Worm (Caenorhabditis elegans) whole organism, L3 larva: ENCODE data around the gene F46F5.14.

ENCODE experiments used
- R02D3.7 ChIP-seq: fragments of 150-350 bp; optimal IDR thresholded peaks from 2 replicates; lab custom pipeline; 2014; ENCODE audit warnings: missing biosample characterization, missing genetic modification characterization
- ZK546.5 ChIP-seq: sonication (generic microtip); optimal IDR thresholded peaks from 2 replicates; lab custom pipeline; 2017; ENCODE audit warnings: missing biosample characterization, missing genetic modification characterization
- ama-1 ChIP-seq: fragments of 150-350 bp; optimal IDR thresholded peaks from 2 replicates; lab custom pipeline; 2018
- ceh-16 ChIP-seq: sonication (generic microtip); optimal IDR thresholded peaks from 2 replicates; lab custom pipeline; 2017; ENCODE audit warnings: missing biosample characterization, missing genetic modification characterization
- ceh-28 ChIP-seq: fragments of 150-350 bp; optimal IDR thresholded peaks from 2 replicates; lab custom pipeline; 2014; ENCODE audit warnings: missing biosample characterization, missing genetic modification reagents, missing genetic modification characterization
- ceh-82 ChIP-seq: fragments of 150-350 bp; optimal IDR thresholded peaks from 2 replicates; lab custom pipeline; 2014; ENCODE audit warnings: missing biosample characterization, missing genetic modification characterization
- ceh-9 ChIP-seq: sonication (generic microtip); optimal IDR thresholded peaks from 2 replicates; lab custom pipeline; 2018; ENCODE audit warnings: missing biosample characterization, missing genetic modification characterization
- egl-27 ChIP-seq: sonication (generic microtip); optimal IDR thresholded peaks from 4 replicates; lab custom pipeline; 2017; ENCODE audit warnings: missing biosample characterization, missing genetic modification reagents, missing genetic modification characterization
- elt-2 ChIP-seq: sonication (generic microtip); optimal IDR thresholded peaks from 2 replicates; lab custom pipeline; 2016; ENCODE audit warnings: missing genetic modification reagents, mild to moderate bottlenecking, missing genetic modification characterization, missing compliant biosample characterization
- elt-3 ChIP-seq, 3 experiments: fragments of 150-350 bp in 1 of 3; sonication (generic microtip) in 2 of 3; optimal IDR thresholded peaks; 2 replicates in 2 of 3; 4 replicates in 1 of 3; lab custom pipeline; 2014 to 2017; ENCODE audit warnings: missing biosample characterization in 3 of 3, missing genetic modification characterization in 3 of 3
- fkh-10 ChIP-seq: sonication (generic microtip); optimal IDR thresholded peaks from 2 replicates; lab custom pipeline; 2017; ENCODE audit warnings: missing biosample characterization, missing genetic modification reagents, missing genetic modification characterization
- fos-1 ChIP-seq: fragments of 150-350 bp; optimal IDR thresholded peaks from 2 replicates; lab custom pipeline; 2014; ENCODE audit warnings: missing biosample characterization, missing genetic modification characterization
- hmg-11 ChIP-seq: sonication (generic microtip); optimal IDR thresholded peaks from 2 replicates; lab custom pipeline; 2016; ENCODE audit warnings: missing genetic modification characterization, missing compliant biosample characterization
- jun-1 ChIP-seq: fragments of 150-350 bp; optimal IDR thresholded peaks from 2 replicates; lab custom pipeline; 2014; ENCODE audit warnings: missing biosample characterization, missing genetic modification reagents, missing genetic modification characterization
- lin-15B ChIP-seq: fragments of 150-350 bp; optimal IDR thresholded peaks from 2 replicates; lab custom pipeline; 2014; ENCODE audit warnings: missing biosample characterization, missing genetic modification characterization
- lin-39 ChIP-seq: fragments of 150-350 bp; optimal IDR thresholded peaks from 2 replicates; lab custom pipeline; 2018; ENCODE audit warnings: missing biosample characterization, missing genetic modification reagents, missing genetic modification characterization
- lsy-12 ChIP-seq: sonication (generic microtip); optimal IDR thresholded peaks from 2 replicates; lab custom pipeline; 2016; ENCODE audit warnings: mild to moderate bottlenecking, missing genetic modification characterization, missing compliant biosample characterization
- mdl-1 ChIP-seq: fragments of 150-350 bp; optimal IDR thresholded peaks from 2 replicates; lab custom pipeline; 2014; ENCODE audit warnings: missing biosample characterization, missing genetic modification characterization
- mml-1 ChIP-seq: fragments of 150-350 bp; sonication (generic microtip); optimal IDR thresholded peaks from 3 replicates; lab custom pipeline; 2014; ENCODE audit warnings: missing biosample characterization, missing genetic modification characterization
- nfya-1 ChIP-seq: sonication (generic microtip); optimal IDR thresholded peaks from 2 replicates; lab custom pipeline; 2017; ENCODE audit warnings: missing genetic modification characterization, mild to moderate bottlenecking, missing compliant biosample characterization, antibody characterized with exemption, moderate library complexity; ENCODE audit not compliant: insufficient read depth
- nhr-11 ChIP-seq: fragments of 150-350 bp; optimal IDR thresholded peaks from 2 replicates; lab custom pipeline; 2014; ENCODE audit warnings: missing biosample characterization, missing genetic modification characterization
- nhr-12 ChIP-seq: fragments of 150-350 bp; optimal IDR thresholded peaks from 2 replicates; lab custom pipeline; 2014; ENCODE audit warnings: missing biosample characterization, missing genetic modification characterization
- nhr-23 ChIP-seq: fragments of 150-350 bp; optimal IDR thresholded peaks from 2 replicates; lab custom pipeline; 2014; ENCODE audit warnings: missing biosample characterization, missing genetic modification reagents, missing genetic modification characterization
- nhr-237 ChIP-seq: fragments of 150-350 bp; optimal IDR thresholded peaks from 2 replicates; lab custom pipeline; 2014; ENCODE audit warnings: missing biosample characterization, missing genetic modification characterization
- nhr-28 ChIP-seq: fragments of 150-350 bp; optimal IDR thresholded peaks from 2 replicates; lab custom pipeline; 2014; ENCODE audit warnings: missing biosample characterization, missing genetic modification characterization
- nhr-43 ChIP-seq: sonication (generic microtip); optimal IDR thresholded peaks from 2 replicates; lab custom pipeline; 2016; ENCODE audit warnings: mild to moderate bottlenecking, missing genetic modification characterization, missing compliant biosample characterization; ENCODE audit not compliant: poor library complexity, severe bottlenecking
- nhr-67 ChIP-seq: fragments of 150-350 bp; optimal IDR thresholded peaks from 2 replicates; lab custom pipeline; 2014; ENCODE audit warnings: missing biosample characterization, missing genetic modification characterization
- nhr-77 ChIP-seq: fragments of 150-350 bp; optimal IDR thresholded peaks from 2 replicates; lab custom pipeline; 2014; ENCODE audit warnings: missing biosample characterization, missing genetic modification characterization
- pha-4 ChIP-seq: fragments of 150-350 bp; optimal IDR thresholded peaks from 2 replicates; lab custom pipeline; 2014; ENCODE audit warnings: missing biosample characterization, missing genetic modification reagents, missing genetic modification characterization
- sea-2 ChIP-seq: fragments of 150-350 bp; sonication (generic microtip); optimal IDR thresholded peaks from 4 replicates; lab custom pipeline; 2014; ENCODE audit warnings: missing biosample characterization, missing genetic modification reagents, missing genetic modification characterization
- unc-39 ChIP-seq: sonication (generic microtip); optimal IDR thresholded peaks from 4 replicates; lab custom pipeline; 2017; ENCODE audit warnings: missing biosample characterization, missing genetic modification characterization
- unc-62 ChIP-seq: fragments of 150-350 bp; sonication (generic microtip); optimal IDR thresholded peaks from 4 replicates; lab custom pipeline; 2014; ENCODE audit warnings: missing biosample characterization, missing genetic modification reagents, missing genetic modification characterization
- zag-1 ChIP-seq: fragments of 150-350 bp; optimal IDR thresholded peaks from 2 replicates; lab custom pipeline; 2014; ENCODE audit warnings: missing biosample characterization, missing genetic modification characterization
- ztf-11 ChIP-seq: fragments of 150-350 bp; optimal IDR thresholded peaks from 2 replicates; lab custom pipeline; 2014; ENCODE audit warnings: missing biosample characterization, missing genetic modification characterization
- ztf-4 ChIP-seq: fragments of 150-350 bp; optimal IDR thresholded peaks from 2 replicates; lab custom pipeline; 2014; ENCODE audit warnings: missing biosample characterization, missing genetic modification characterization

The F46F5.14 gene

DNA sequence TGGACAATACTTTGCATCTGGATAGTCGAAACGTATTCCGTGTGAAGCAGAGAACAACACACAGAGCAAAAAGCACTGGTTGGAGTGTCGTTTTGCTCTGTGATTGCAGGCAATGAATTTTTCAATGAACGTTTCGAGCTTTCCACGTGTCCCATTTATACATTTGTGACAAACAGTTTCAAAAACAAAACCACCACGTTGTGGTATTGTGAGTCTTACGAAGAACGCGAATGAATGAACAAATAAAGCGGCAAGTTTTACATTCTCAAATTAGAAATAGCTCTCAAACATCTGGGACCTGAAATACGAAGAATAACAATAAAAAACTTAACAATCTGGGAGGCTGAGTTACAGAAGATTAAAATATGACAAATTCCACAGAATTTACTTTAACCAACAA is 8.0 kb upstream of the F46F5.14 start, which contains the start of gene F46F5.1:
Gene F46F5.1 (minus strand): TSS at position 101 of the 400 bp plus-strand sequence.
- TF ChIP-seq nhr-11 (tag; lab: Kevin White, UChicago) = no peak
- TF ChIP-seq ceh-82 = no peak
- TF ChIP-seq ZK546.5 (tag; lab: Kevin White, UChicago) = no peak
- no peak for TF ChIP-seq lin-39 (tag; lab: Kevin White, UChicago)
- TF ChIP-seq lsy-12 (tag; lab: Kevin White, UChicago) = no peak
- TF ChIP-seq nhr-43 = no peak
- TF ChIP-seq ztf-4 (tag; lab: Kevin White, UChicago) = no peak
- TF ChIP-seq, all 47 proteins: peak for 0

DNA sequence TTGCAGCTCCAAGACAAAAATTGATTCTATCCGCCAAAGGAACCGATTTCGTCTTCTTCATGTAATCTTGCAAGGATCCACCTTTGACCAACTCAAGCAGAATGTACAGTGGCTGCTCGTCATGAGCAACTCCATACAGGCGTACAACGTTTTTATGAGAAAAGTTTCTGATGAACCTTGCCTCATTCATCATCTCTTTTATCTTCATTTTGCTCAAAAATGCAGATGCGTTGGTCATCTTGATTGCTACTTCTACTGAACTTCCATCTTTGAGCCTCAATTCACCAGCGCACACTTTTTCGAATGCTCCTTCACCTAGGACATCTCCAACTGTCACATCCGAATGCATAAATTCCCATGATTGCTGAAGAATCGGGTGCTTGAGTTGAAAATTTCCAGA is 2.9 kb upstream of the F46F5.14 start:
- no peak for TF ChIP-seq ceh-28 (tag; lab: Kevin White, UChicago)
- TF ChIP-seq lin-15B (tag; lab: Kevin White, UChicago) = no peak
- TF ChIP-seq lsy-12 (tag; lab: Kevin White, UChicago) = no peak
- TF ChIP-seq ztf-4 (tag; lab: Kevin White, UChicago) = no peak
- TF ChIP-seq ztf-11 (tag; lab: Kevin White, UChicago) = no peak
- no peak for TF ChIP-seq mdl-1 (tag; lab: Kevin White, UChicago)
- TF ChIP-seq ceh-16 (tag; lab: Kevin White, UChicago) = no peak
- no peak for TF ChIP-seq unc-62
- TF ChIP-seq fkh-10 (GFP tag; lab: Kevin White, UChicago) = no peak
- no peak for TF ChIP-seq elt-3 (tag; optimal IDR thresholded peaks at IDR 0.05; lab: Kevin White, UChicago)
- TF ChIP-seq pha-4 (tag; lab: Kevin White, UChicago) = no peak
- TF ChIP-seq nfya-1 = no peak
- no peak for TF ChIP-seq nhr-237
- no peak for TF ChIP-seq jun-1 (tag; lab: Kevin White, UChicago)
- no peak for TF ChIP-seq nhr-67 (tag; lab: Kevin White, UChicago)
- no peak for TF ChIP-seq sea-2 (GFP tag; lab: Kevin White, UChicago)
- no peak for TF ChIP-seq unc-39
- TF ChIP-seq fos-1 (tag; lab: Kevin White, UChicago) = no peak
- TF ChIP-seq nhr-28 (tag; lab: Kevin White, UChicago) = no peak
- TF ChIP-seq R02D3.7 (tag; lab: Kevin White, UChicago) = no peak

DNA sequence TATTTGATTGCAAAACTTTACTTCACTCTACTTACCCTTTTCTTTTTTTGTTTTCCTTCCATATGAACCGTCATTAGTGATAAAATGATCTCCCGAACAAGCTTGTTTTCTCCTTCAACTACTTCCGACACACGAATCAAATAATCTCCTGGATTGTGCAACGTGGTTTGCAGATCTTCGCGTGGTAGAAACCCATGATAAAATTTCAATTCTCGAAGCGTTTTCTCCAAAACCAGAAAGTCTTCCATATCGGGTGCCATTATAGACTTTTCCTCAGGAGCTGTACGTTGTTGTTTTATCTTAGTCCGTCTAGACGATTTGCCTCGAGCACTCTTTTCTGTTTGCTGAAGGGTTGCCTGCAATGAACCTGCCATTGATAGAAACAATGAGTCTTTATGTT is 2.4 kb upstream of the F46F5.14 start:
- TF ChIP-seq ceh-16 (tag; lab: Kevin White, UChicago) (no peak), nhr-23 (tag; lab: Kevin White, UChicago) (no peak), nhr-43 (no peak), nhr-77 (no peak), ama-1 (lab: Kevin White, UChicago) (no peak), elt-2 (tag; lab: Kevin White, UChicago) (no peak), ztf-4 (tag; lab: Kevin White, UChicago) (no peak), hmg-11 (tag; lab: Kevin White, UChicago) (no peak), mml-1 (tag; lab: Kevin White, UChicago) (no peak), R02D3.7 (tag; lab: Kevin White, UChicago) (no peak), fos-1 (tag; lab: Kevin White, UChicago) (no peak), ztf-11 (tag; lab: Kevin White, UChicago) (no peak), nhr-12 (tag; lab: Kevin White, UChicago) (no peak)

DNA sequence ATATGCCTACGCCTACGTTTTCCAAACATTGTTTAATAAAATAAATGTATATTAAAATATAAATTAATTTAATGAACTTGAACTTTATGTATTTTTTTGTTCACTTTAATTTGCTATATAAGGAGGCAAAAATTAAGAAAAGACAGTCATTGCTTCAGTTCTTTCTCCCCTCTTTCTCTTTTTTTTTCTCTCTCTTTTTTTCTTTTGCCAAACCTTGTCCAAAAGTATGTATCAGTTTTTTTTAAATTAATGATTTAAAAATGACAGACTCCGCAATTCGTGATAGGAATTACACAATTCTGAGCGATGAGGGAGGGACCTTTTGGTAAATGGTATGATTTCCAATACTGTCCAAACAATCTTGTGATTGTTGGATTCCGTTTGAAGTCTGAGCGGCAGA is 3.2 kb downstream of the F46F5.14 start, which contains the start of gene F46F5.13:
Gene F46F5.13 (plus strand): TSS at position 301 of the 400 bp plus-strand sequence.
- no peak for TF ChIP-seq lin-15B (tag; lab: Kevin White, UChicago)
- TF ChIP-seq zag-1 = no peak
- no peak for TF ChIP-seq ztf-4 (tag; lab: Kevin White, UChicago)
- no peak for TF ChIP-seq ceh-9 (tag; lab: Kevin White, UChicago)
- no peak for TF ChIP-seq nhr-12 (tag; lab: Kevin White, UChicago)
- no peak for TF ChIP-seq pha-4 (tag; lab: Kevin White, UChicago)
- TF ChIP-seq egl-27 (tag; lab: Kevin White, UChicago) = no peak
- TF ChIP-seq ceh-28 (tag; lab: Kevin White, UChicago) = no peak
- no peak for TF ChIP-seq ZK546.5 (tag; lab: Kevin White, UChicago)
- no peak for TF ChIP-seq mdl-1 (tag; lab: Kevin White, UChicago)
